Worm (Caenorhabditis elegans): ENCODE results near the gene scrm-7.

DNA sequence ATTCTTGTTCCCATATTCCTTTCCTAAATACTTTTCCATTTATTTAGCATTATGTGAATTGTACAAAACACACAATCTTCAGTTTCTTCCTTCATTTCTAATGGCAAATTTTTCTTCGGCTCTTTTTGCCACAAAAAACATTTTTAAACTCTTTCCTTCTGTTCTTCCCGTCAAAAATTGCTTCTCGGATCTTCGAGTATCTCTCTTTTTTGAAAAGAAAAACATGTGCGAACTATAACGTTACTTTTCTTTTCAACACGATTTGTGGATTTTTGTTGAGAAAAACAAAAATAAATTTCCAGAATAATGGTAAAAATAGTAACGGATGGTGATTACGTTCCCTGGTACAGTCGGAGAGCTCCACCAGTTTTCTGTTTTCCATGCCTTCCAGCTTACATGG, 42.0 kb upstream of the scrm-7 start, which contains the start of gene W06A7.2:
- TF ChIP-seq tbx-2 (tag; optimal IDR thresholded peaks at IDR 0.05) (no peak), elt-3 (tag; optimal IDR thresholded peaks at IDR 0.05) (no peak), nhr-77 (tag; optimal IDR thresholded peaks at IDR 0.05) (no peak), snpc-4 (tag; optimal IDR thresholded peaks at IDR 0.05) (no peak), pqm-1 (tag; optimal IDR thresholded peaks at IDR 0.05) (no peak), ama-1 (optimal IDR thresholded peaks at IDR 0.05) (no peak), fkh-10 (GFP tag; optimal IDR thresholded peaks at IDR 0.05) (no peak), elt-2 (tag; optimal IDR thresholded peaks at IDR 0.05) (no peak)
